Worm (Caenorhabditis elegans) whole organism, early embryonic: ENCODE measurements around the gene sluh-7.

Experiments
- B0310.2 ChIP-seq: sonication (generic microtip); optimal IDR thresholded peaks from 2 replicates; lab custom pipeline; 2016; ENCODE audit warnings: mild to moderate bottlenecking, missing genetic modification characterization, missing compliant biosample characterization
- F13C5.2 ChIP-seq: sonication (generic microtip); optimal IDR thresholded peaks from 2 replicates; lab custom pipeline; 2017; ENCODE audit warnings: mild to moderate bottlenecking, missing genetic modification characterization, inconsistent platforms, missing compliant biosample characterization
- aly-1 ChIP-seq: sonication (generic microtip); optimal IDR thresholded peaks from 2 replicates; lab custom pipeline; 2016; ENCODE audit warnings: missing genetic modification characterization, missing compliant biosample characterization
- ama-1 ChIP-seq: fragments of 150-350 bp; optimal IDR thresholded peaks from 2 replicates; lab custom pipeline; 2014
- ceh-36 ChIP-seq: sonication (generic microtip); optimal IDR thresholded peaks from 2 replicates; lab custom pipeline; 2016; ENCODE audit warnings: missing genetic modification characterization, inconsistent platforms, missing compliant biosample characterization
- ets-7 ChIP-seq: sonication (generic microtip); optimal IDR thresholded peaks from 2 replicates; lab custom pipeline; 2016; ENCODE audit warnings: missing genotype, missing genetic modification characterization, missing compliant biosample characterization
- flt-1 ChIP-seq: fragments of 200-800 bp; sonication (Bioruptor generic); IDR thresholded peaks from 2 replicates; pipeline ENCODE4 v1.3.6; 2022; ENCODE audit warnings: missing genetic modification characterization, missing compliant biosample characterization
- scrt-1 ChIP-seq: fragments of 200-800 bp; sonication (Bioruptor generic); IDR thresholded peaks from 2 replicates; pipeline ENCODE4 v1.3.6; 2022; ENCODE audit warnings: missing genetic modification characterization, missing compliant biosample characterization
- sea-1 ChIP-seq: fragments of 200-800 bp; sonication (Bioruptor generic); conservative IDR thresholded peaks from 2 replicates; pipeline ENCODE4 v1.3.6; 2022; ENCODE audit warnings: missing genetic modification characterization, missing compliant biosample characterization

ce11 chrV:10388318-10388717 is 32.7 kb upstream of the sluh-7 start, which contains the start of gene AC3.5:
- no peak for TF ChIP-seq sea-1 (GFP tag; lab: Robert Waterston, UW)
- TF ChIP-seq ama-1 (lab: Kevin White, UChicago) = no peak
- TF ChIP-seq F13C5.2 (tag; lab: Kevin White, UChicago) = no peak
- TF ChIP-seq B0310.2 (tag; lab: Kevin White, UChicago) = no peak
- no peak for TF ChIP-seq aly-1 (tag; lab: Kevin White, UChicago)
- TF ChIP-seq flt-1 (GFP tag; lab: Robert Waterston, UW) = no peak
- TF ChIP-seq scrt-1 (GFP tag; lab: Robert Waterston, UW) = no peak
- TF ChIP-seq ceh-36 (tag; lab: Kevin White, UChicago) = no peak
- no peak for TF ChIP-seq ets-7 (tag; lab: Kevin White, UChicago)
